Worm (Caenorhabditis elegans) whole organism, early embryonic: ENCODE results near the gene F25D1.8.

Experiments used
- B0310.2 ChIP-seq: sonication (generic microtip); optimal IDR thresholded peaks from 2 replicates; lab custom pipeline; 2016; ENCODE audit warnings: mild to moderate bottlenecking, missing genetic modification characterization, missing compliant biosample characterization
- F13C5.2 ChIP-seq: sonication (generic microtip); optimal IDR thresholded peaks from 2 replicates; lab custom pipeline; 2017; ENCODE audit warnings: mild to moderate bottlenecking, missing genetic modification characterization, inconsistent platforms, missing compliant biosample characterization
- ama-1 ChIP-seq: fragments of 150-350 bp; optimal IDR thresholded peaks from 2 replicates; lab custom pipeline; 2014
- ets-7 ChIP-seq: sonication (generic microtip); optimal IDR thresholded peaks from 2 replicates; lab custom pipeline; 2016; ENCODE audit warnings: missing genotype, missing genetic modification characterization, missing compliant biosample characterization
- flt-1 ChIP-seq: fragments of 200-800 bp; sonication (Bioruptor generic); IDR thresholded peaks from 2 replicates; pipeline ENCODE4 v1.3.6; 2022; ENCODE audit warnings: missing genetic modification characterization, missing compliant biosample characterization
- hmbx-1 ChIP-seq: sonication (generic microtip); optimal IDR thresholded peaks from 2 replicates; lab custom pipeline; 2016; ENCODE audit warnings: mild to moderate bottlenecking, missing genetic modification characterization, missing compliant biosample characterization
- hmg-4 ChIP-seq: fragments of 200-800 bp; sonication (Bioruptor generic); optimal IDR thresholded peaks from 2 replicates; lab custom pipeline; 2018; ENCODE audit warnings: mild to moderate bottlenecking, missing genetic modification characterization, missing compliant biosample characterization
- hnd-1 ChIP-seq: sonication (generic microtip); optimal IDR thresholded peaks from 2 replicates; lab custom pipeline; 2016; ENCODE audit warnings: missing genetic modification characterization, missing compliant biosample characterization
- pes-1 ChIP-seq: fragments of 200-800 bp; sonication (Bioruptor generic); IDR thresholded peaks from 2 replicates; pipeline ENCODE4 v1.3.6; 2022; ENCODE audit warnings: missing genetic modification reagents, missing genetic modification characterization, missing compliant biosample characterization
- tbx-11 ChIP-seq: fragments of 200-800 bp; sonication (Bioruptor generic); IDR thresholded peaks from 2 replicates; pipeline ENCODE4 v1.3.6; 2022; ENCODE audit warnings: missing genetic modification characterization, missing compliant biosample characterization
- tra-4 ChIP-seq: sonication (generic microtip); optimal IDR thresholded peaks from 2 replicates; lab custom pipeline; 2017; ENCODE audit warnings: missing genetic modification characterization, missing compliant biosample characterization

DNA sequence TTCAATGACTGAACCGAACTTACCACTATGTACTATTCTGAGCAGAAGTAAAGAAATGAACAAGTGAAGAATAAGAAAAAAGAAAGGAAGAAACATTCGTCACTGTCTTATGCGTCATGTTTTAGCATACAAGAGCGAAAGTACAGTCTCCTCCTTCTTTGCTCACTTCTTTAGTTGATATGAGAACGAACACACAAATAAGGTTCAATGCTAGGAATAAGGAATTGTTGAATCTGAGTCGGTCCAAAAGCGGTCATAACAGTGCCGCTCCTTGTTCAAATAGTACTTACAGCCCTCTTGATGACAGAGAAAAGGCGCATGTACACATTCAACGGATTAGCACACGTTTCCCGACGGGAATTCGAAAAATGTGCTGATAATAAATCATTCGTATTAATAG is at the start of gene F25D1.8:
- no peak for TF ChIP-seq F13C5.2 (tag; lab: Kevin White, UChicago)
- no peak for TF ChIP-seq tra-4 (tag; lab: Kevin White, UChicago)
- TF ChIP-seq hmg-4 (GFP tag; lab: Kevin White, UChicago) = no peak
- no peak for TF ChIP-seq ama-1 (lab: Kevin White, UChicago)
- no peak for TF ChIP-seq hnd-1 (tag; lab: Kevin White, UChicago)
- TF ChIP-seq flt-1 (GFP tag; lab: Robert Waterston, UW) = no peak
- no peak for TF ChIP-seq tbx-11 (GFP tag; lab: Robert Waterston, UW)
- no peak for TF ChIP-seq hmbx-1 (tag; lab: Kevin White, UChicago)
- no peak for TF ChIP-seq B0310.2 (tag; lab: Kevin White, UChicago)
- no peak for TF ChIP-seq pes-1 (GFP tag; lab: Robert Waterston, UW)
- TF ChIP-seq ets-7 (tag; lab: Kevin White, UChicago) = no peak
